Comparison of ENCODE assay signal across 3 fruit fly cellular contexts in genomic region chr3L:2479250-2479649, dm6.
TF ChIP-seq lines count a peak whose summit lies in the region.

No protein-coding gene starts in this region.

TF ChIP-seq in whole organism, embryonic, 481 proteins besides CTCF, POLR2A, EP300 and RAD21 (continued from another document and continues in another):
- TF ChIP-seq CG12769 (tag; optimal IDR thresholded peaks at IDR 0.05; lab: Kevin White, UChicago) = peak; percentile 18
- TF ChIP-seq CG13775 (GFP tag; optimal IDR thresholded peaks at IDR 0.05; lab: Kevin White, UChicago) = peak; percentile 24
- no peak for TF ChIP-seq CG17186 (GFP tag; optimal IDR thresholded peaks at IDR 0.05; lab: Kevin White, UChicago)
- peak; percentile 81 for TF ChIP-seq CG11504 (tag; optimal IDR thresholded peaks at IDR 0.05; lab: Kevin White, UChicago)
- no peak for TF ChIP-seq her (GFP tag; optimal IDR thresholded peaks at IDR 0.05; lab: Kevin White, UChicago)
- peak; percentile 35 for TF ChIP-seq Atf-2 (GFP tag; optimal IDR thresholded peaks at IDR 0.05; lab: Kevin White, UChicago)
- no peak for TF ChIP-seq CG7271 (tag; optimal IDR thresholded peaks at IDR 0.05; lab: Kevin White, UChicago)
- no peak for TF ChIP-seq fd102C (GFP tag; optimal IDR thresholded peaks at IDR 0.05; lab: Kevin White, UChicago)
- peak; percentile 62 for TF ChIP-seq D19A (tag; optimal IDR thresholded peaks at IDR 0.05; lab: Kevin White, UChicago)
- TF ChIP-seq sens (GFP tag; lab: Kevin White, UChicago) = peak; percentile 73
- TF ChIP-seq CG8281 (tag; optimal IDR thresholded peaks at IDR 0.05; lab: Kevin White, UChicago) = no peak
- TF ChIP-seq vfl (GFP tag; optimal IDR thresholded peaks at IDR 0.05; lab: Kevin White, UChicago) = no peak
- TF ChIP-seq Hmx (GFP tag; optimal IDR thresholded peaks at IDR 0.05; lab: Kevin White, UChicago) = no peak
- peak; percentile 38 for TF ChIP-seq CG12236 (GFP tag; optimal IDR thresholded peaks at IDR 0.05; lab: Kevin White, UChicago)
- TF ChIP-seq dan (GFP tag; IDR thresholded peaks at IDR 0.05; lab: Robert Waterston, UW) = no peak
- no peak for TF ChIP-seq Dll (GFP tag; IDR thresholded peaks at IDR 0.05; lab: Robert Waterston, UW; ENCODE audit: partially characterized antibody)
- peak; percentile 64; the same call in 2 of the 3 replicates for TF ChIP-seq CG17361 (GFP tag; IDR thresholded peaks at IDR 0.05; lab: Robert Waterston, UW)
- TF ChIP-seq Bdp1 (GFP tag; optimal IDR thresholded peaks at IDR 0.05; lab: Kevin White, UChicago) = no peak
- no peak for TF ChIP-seq CG11696 (GFP tag; IDR thresholded peaks at IDR 0.05; lab: Robert Waterston, UW)
- TF ChIP-seq CG33213 (GFP tag; optimal IDR thresholded peaks at IDR 0.05; lab: Kevin White, UChicago) = no peak
- TF ChIP-seq pzg (GFP tag; optimal IDR thresholded peaks at IDR 0.05; lab: Kevin White, UChicago) = no peak
- TF ChIP-seq Sry-β (GFP tag; optimal IDR thresholded peaks at IDR 0.05; lab: Kevin White, UChicago) = no peak
- peak; percentile 62 for TF ChIP-seq CG9727 (GFP tag; optimal IDR thresholded peaks at IDR 0.05; lab: Kevin White, UChicago)
- TF ChIP-seq CG10462 (GFP tag; optimal IDR thresholded peaks at IDR 0.05; lab: Kevin White, UChicago) = no peak
- no peak for TF ChIP-seq tio (GFP tag; optimal IDR thresholded peaks at IDR 0.05; lab: Kevin White, UChicago)
- TF ChIP-seq tap (tag; optimal IDR thresholded peaks at IDR 0.05; lab: Kevin White, UChicago) = peak; percentile 31
- TF ChIP-seq unc-4 (GFP tag; IDR thresholded peaks at IDR 0.05; lab: Robert Waterston, UW; ENCODE audit: partially characterized antibody) = no peak
- TF ChIP-seq peb (GFP tag; IDR thresholded peaks at IDR 0.05; lab: Robert Waterston, UW) = no peak
- TF ChIP-seq dmrt11E (tag; optimal IDR thresholded peaks at IDR 0.05; lab: Kevin White, UChicago) = peak; percentile 45
- no peak for TF ChIP-seq ash1 (GFP tag; optimal IDR thresholded peaks at IDR 0.05; lab: Kevin White, UChicago)
- TF ChIP-seq Elba2 (GFP tag; optimal IDR thresholded peaks at IDR 0.05; lab: Kevin White, UChicago) = no peak
- peak; percentile 80 for TF ChIP-seq CG10979 (tag; optimal IDR thresholded peaks at IDR 0.05; lab: Kevin White, UChicago)
- peak; percentile 67 for TF ChIP-seq Drgx (GFP tag; IDR thresholded peaks at IDR 0.05; lab: Robert Waterston, UW)
- TF ChIP-seq Oaz (GFP tag; IDR thresholded peaks at IDR 0.05; lab: Robert Waterston, UW) = no peak
- no peak for TF ChIP-seq crol (GFP tag; IDR thresholded peaks at IDR 0.05; lab: Robert Waterston, UW)
- TF ChIP-seq Xbp1 (GFP tag; optimal IDR thresholded peaks at IDR 0.05; lab: Kevin White, UChicago) = peak; percentile 27
- no peak for TF ChIP-seq CG2129 (GFP tag; IDR thresholded peaks at IDR 0.05; lab: Robert Waterston, UW; ENCODE audit: partially characterized antibody)
- no peak for TF ChIP-seq gcm2 (GFP tag; optimal IDR thresholded peaks at IDR 0.05; lab: Kevin White, UChicago)
- peak; percentile 26 for TF ChIP-seq Ets65A (GFP tag; lab: Kevin White, UChicago)
- no peak for TF ChIP-seq Optix (GFP tag; IDR thresholded peaks at IDR 0.05; lab: Robert Waterston, UW)
- TF ChIP-seq h (optimal IDR thresholded peaks at IDR 0.05; lab: Kevin White, UChicago) = no peak
- TF ChIP-seq mld (GFP tag; IDR thresholded peaks at IDR 0.05; lab: Robert Waterston, UW; ENCODE audit: partially characterized antibody) = no peak
- TF ChIP-seq CG12219 (GFP tag; optimal IDR thresholded peaks at IDR 0.05; lab: Kevin White, UChicago) = peak; percentile 14
- peak; percentile 36 for TF ChIP-seq CG17385 (GFP tag; optimal IDR thresholded peaks at IDR 0.05; lab: Kevin White, UChicago)
- TF ChIP-seq CG15601 (tag; optimal IDR thresholded peaks at IDR 0.05; lab: Kevin White, UChicago) = peak; percentile 33
- peak; percentile 65 for TF ChIP-seq Xrp1 (GFP tag; IDR thresholded peaks at IDR 0.05; lab: Robert Waterston, UW)

TF ChIP-seq in whole organism, prepupa, 60 proteins besides CTCF, POLR2A, EP300 and RAD21 (continued from another document):
- TF ChIP-seq topi (GFP tag; optimal IDR thresholded peaks at IDR 0.05; lab: Kevin White, UChicago) (peak; percentile 85), CG10631 (GFP tag; optimal IDR thresholded peaks at IDR 0.05; lab: Kevin White, UChicago) (peak; percentile 87), acj6 (GFP tag; optimal IDR thresholded peaks at IDR 0.05; lab: Kevin White, UChicago) (peak; percentile 82), net (GFP tag; optimal IDR thresholded peaks at IDR 0.05; lab: Kevin White, UChicago) (peak; percentile 81), Hr39 (GFP tag; optimal IDR thresholded peaks at IDR 0.05; lab: Kevin White, UChicago) (peak; percentile 69), Ets21C (GFP tag; optimal IDR thresholded peaks at IDR 0.05; lab: Kevin White, UChicago) (peak; percentile 60), CG31627 (GFP tag; optimal IDR thresholded peaks at IDR 0.05; lab: Kevin White, UChicago) (peak; percentile 74), CG32006 (GFP tag; optimal IDR thresholded peaks at IDR 0.05; lab: Kevin White, UChicago) (peak; percentile 59), Eip93F (GFP tag; optimal IDR thresholded peaks at IDR 0.05; lab: Kevin White, UChicago) (no peak), ss (GFP tag; optimal IDR thresholded peaks at IDR 0.05; lab: Kevin White, UChicago) (peak; percentile 95 to 97), CG11902 (GFP tag; optimal IDR thresholded peaks at IDR 0.05; lab: Kevin White, UChicago) (peak; percentile 73), dsx (GFP tag; optimal IDR thresholded peaks at IDR 0.05; lab: Kevin White, UChicago; ENCODE audit: poor library complexity, severe bottlenecking) (peak; percentile 92), Sox102F (GFP tag; optimal IDR thresholded peaks at IDR 0.05; lab: Kevin White, UChicago) (peak; percentile 77), Gug (GFP tag; IDR thresholded peaks at IDR 0.05; lab: Robert Waterston, UW) (peak; percentile 56; the same call in 1 of the 2 replicates), Lpt (GFP tag; optimal IDR thresholded peaks at IDR 0.05; lab: Kevin White, UChicago) (peak; percentile 50), fd59A (GFP tag; optimal IDR thresholded peaks at IDR 0.05; lab: Kevin White, UChicago) (peak; percentile 88), CG11762 (GFP tag; optimal IDR thresholded peaks at IDR 0.05; lab: Kevin White, UChicago; ENCODE audit: insufficient read depth) (peak; percentile 87), Hr4 (GFP tag; optimal IDR thresholded peaks at IDR 0.05; lab: Kevin White, UChicago) (peak; percentile 55), eg (GFP tag; IDR thresholded peaks at IDR 0.05; lab: Robert Waterston, UW) (peak; percentile 56; the same call in 2 of the 3 replicates), Blimp-1 (GFP tag; optimal IDR thresholded peaks at IDR 0.05; lab: Kevin White, UChicago) (peak; percentile 69), CG3032 (tag; optimal IDR thresholded peaks at IDR 0.05; lab: Kevin White, UChicago) (peak; percentile 96), cyc (GFP tag; optimal IDR thresholded peaks at IDR 0.05; lab: Kevin White, UChicago) (peak; percentile 79), CG8319 (GFP tag; optimal IDR thresholded peaks at IDR 0.05; lab: Kevin White, UChicago) (peak; percentile 69), CG11294 (GFP tag; IDR thresholded peaks at IDR 0.05; lab: Robert Waterston, UW) (peak; percentile 56), CG3919 (GFP tag; optimal IDR thresholded peaks at IDR 0.05; lab: Kevin White, UChicago) (peak; percentile 91), esn (GFP tag; optimal IDR thresholded peaks at IDR 0.05; lab: Kevin White, UChicago) (peak; percentile 83), dac (GFP tag; optimal IDR thresholded peaks at IDR 0.05; lab: Kevin White, UChicago) (peak; percentile 30), CG15336 (GFP tag; IDR thresholded peaks at IDR 0.05; lab: Robert Waterston, UW) (peak; percentile 56; the same call in 1 of the 2 replicates), CG10669 (GFP tag; optimal IDR thresholded peaks at IDR 0.05; lab: Kevin White, UChicago) (peak; percentile 93), CG9139 (GFP tag; optimal IDR thresholded peaks at IDR 0.05; lab: Kevin White, UChicago) (peak; percentile 92), CG34406 (GFP tag; optimal IDR thresholded peaks at IDR 0.05; lab: Kevin White, UChicago) (peak; percentile 76), CG6808 (GFP tag; optimal IDR thresholded peaks at IDR 0.05; lab: Kevin White, UChicago) (peak; percentile 95), Sox15 (GFP tag; optimal IDR thresholded peaks at IDR 0.05; lab: Kevin White, UChicago) (peak; percentile 60), fkh (GFP tag; optimal IDR thresholded peaks at IDR 0.05; lab: Kevin White, UChicago) (no peak), CG6276 (GFP tag; optimal IDR thresholded peaks at IDR 0.05; lab: Kevin White, UChicago) (peak; percentile 79), Eip75B (GFP tag; optimal IDR thresholded peaks at IDR 0.05; lab: Kevin White, UChicago) (peak; percentile 92), vri (GFP tag; optimal IDR thresholded peaks at IDR 0.05; lab: Kevin White, UChicago) (peak; percentile 54), salr (GFP tag; optimal IDR thresholded peaks at IDR 0.05; lab: Kevin White, UChicago) (peak; percentile 51 to 68), lz (GFP tag; optimal IDR thresholded peaks at IDR 0.05; lab: Kevin White, UChicago) (peak; percentile 75), Eip78C (GFP tag; lab: Kevin White, UChicago) (peak; percentile 98)

TF ChIP-seq in whole organism, wandering third instar larva, 38 proteins besides CTCF, POLR2A, EP300 and RAD21 (continued from another document):
- no peak for TF ChIP-seq Dif (GFP tag; optimal IDR thresholded peaks at IDR 0.05; lab: Kevin White, UChicago; ENCODE audit: partially characterized antibody)
- no peak for TF ChIP-seq lola (GFP tag; optimal IDR thresholded peaks at IDR 0.05; lab: Kevin White, UChicago)
- TF ChIP-seq jim (GFP tag; optimal IDR thresholded peaks at IDR 0.05; lab: Kevin White, UChicago) = no peak
- no peak for TF ChIP-seq usp (GFP tag; optimal IDR thresholded peaks at IDR 0.05; lab: Kevin White, UChicago)
- TF ChIP-seq Jra (GFP tag; optimal IDR thresholded peaks at IDR 0.05; lab: Kevin White, UChicago) = peak; percentile 42
- peak; percentile 66 for TF ChIP-seq ey (GFP tag; optimal IDR thresholded peaks at IDR 0.05; lab: Kevin White, UChicago)
- TF ChIP-seq OdsH (GFP tag; optimal IDR thresholded peaks at IDR 0.05; lab: Kevin White, UChicago) = peak; percentile 73
- TF ChIP-seq GATAd (GFP tag; optimal IDR thresholded peaks at IDR 0.05; lab: Kevin White, UChicago) = no peak
- TF ChIP-seq CG32264 (GFP tag; optimal IDR thresholded peaks at IDR 0.05; lab: Kevin White, UChicago) = no peak
- TF ChIP-seq psq (GFP tag; optimal IDR thresholded peaks at IDR 0.05; lab: Kevin White, UChicago) = peak; percentile 58
- TF ChIP-seq brk (GFP tag; optimal IDR thresholded peaks at IDR 0.05; lab: Kevin White, UChicago) = peak; percentile 20
- TF ChIP-seq br (GFP tag; optimal IDR thresholded peaks at IDR 0.05; lab: Kevin White, UChicago) = peak; percentile 70
- peak; percentile 63 for TF ChIP-seq Sp1 (GFP tag; optimal IDR thresholded peaks at IDR 0.05; lab: Kevin White, UChicago)
- no peak for TF ChIP-seq Hr78 (GFP tag; optimal IDR thresholded peaks at IDR 0.05; lab: Kevin White, UChicago)
- peak; percentile 49 for TF ChIP-seq Hnf4 (GFP tag; optimal IDR thresholded peaks at IDR 0.05; lab: Kevin White, UChicago)
- TF ChIP-seq Vsx2 (GFP tag; optimal IDR thresholded peaks at IDR 0.05; lab: Kevin White, UChicago; ENCODE audit: partially characterized antibody) = no peak
